Fruit fly (Drosophila melanogaster) whole organism, adult: ENCODE data around the gene Ifrd1.

ENCODE experiments used
- CG11617 ChIP-seq: fragments of 200-800 bp; sonication (Bioruptor generic); optimal IDR thresholded peaks from 2 replicates; lab custom pipeline; 2017; ENCODE audit warnings: mild to moderate bottlenecking, missing biosample characterization, missing genetic modification reagents, missing genetic modification characterization
- CG12768 ChIP-seq: fragments of 200-800 bp; sonication (Bioruptor generic); optimal IDR thresholded peaks from 2 replicates; lab custom pipeline; 2017; ENCODE audit warnings: missing biosample characterization, missing genetic modification characterization, mild to moderate bottlenecking, moderate library complexity, missing genetic modification reagents
- CG14711 ChIP-seq: fragments of 200-800 bp; sonication (Bioruptor generic); optimal IDR thresholded peaks from 2 replicates; lab custom pipeline; 2018; ENCODE audit warnings: missing biosample characterization, mild to moderate bottlenecking, missing genetic modification characterization, moderate library complexity
- CG1620 ChIP-seq: fragments of 200-800 bp; sonication (Bioruptor generic); optimal IDR thresholded peaks from 2 replicates; lab custom pipeline; 2016; ENCODE audit warnings: missing biosample characterization, missing genetic modification characterization
- CG33017 ChIP-seq: fragments of 200-800 bp; sonication (Bioruptor generic); optimal IDR thresholded peaks from 2 replicates; lab custom pipeline; 2018; ENCODE audit warnings: missing biosample characterization, mild to moderate bottlenecking, missing genetic modification characterization, moderate library complexity
- CG5204 ChIP-seq: fragments of 200-800 bp; sonication (Bioruptor generic); optimal IDR thresholded peaks from 2 replicates; lab custom pipeline; 2016; ENCODE audit warnings: missing biosample characterization, missing genetic modification characterization
- CG7045 ChIP-seq: fragments of 200-800 bp; sonication (Bioruptor generic); optimal IDR thresholded peaks from 2 replicates; lab custom pipeline; 2017; ENCODE audit warnings: missing biosample characterization, mild to moderate bottlenecking, missing genetic modification characterization
- CG7101 ChIP-seq: fragments of 200-800 bp; sonication (Bioruptor generic); optimal IDR thresholded peaks from 2 replicates; lab custom pipeline; 2018; ENCODE audit warnings: missing biosample characterization, mild to moderate bottlenecking, missing genetic modification characterization, moderate library complexity
- Clk ChIP-seq: fragments of 200-800 bp; sonication (Bioruptor generic); optimal IDR thresholded peaks from 2 replicates; lab custom pipeline; 2017; ENCODE audit warnings: missing biosample characterization, missing genetic modification characterization
- Crg-1 ChIP-seq: fragments of 200-800 bp; sonication (Bioruptor generic); optimal IDR thresholded peaks from 2 replicates; lab custom pipeline; 2016; ENCODE audit warnings: missing biosample characterization, missing genetic modification characterization
- Hr96 ChIP-seq: fragments of 200-800 bp; sonication (Bioruptor generic); optimal IDR thresholded peaks from 2 replicates; lab custom pipeline; 2016; ENCODE audit warnings: missing biosample characterization, missing genetic modification characterization
- Mnt ChIP-seq: fragments of 200-800 bp; sonication (Bioruptor generic); optimal IDR thresholded peaks from 2 replicates; lab custom pipeline; 2016; ENCODE audit warnings: missing biosample characterization, mild to moderate bottlenecking, missing genetic modification characterization
- bab1 ChIP-seq: fragments of 200-800 bp; sonication (Bioruptor generic); optimal IDR thresholded peaks from 3 replicates; lab custom pipeline; 2019; ENCODE audit warnings: missing biosample characterization, mild to moderate bottlenecking, missing genetic modification characterization, moderate library complexity
- cic ChIP-seq: fragments of 200-800 bp; sonication (Bioruptor generic); optimal IDR thresholded peaks from 2 replicates; lab custom pipeline; 2017; ENCODE audit warnings: missing biosample characterization, mild to moderate bottlenecking, missing genetic modification characterization, moderate library complexity
- cnc ChIP-seq, 2 experiments: fragments of >200 bp; optimal IDR thresholded peaks; 2 replicates each; lab custom pipeline; 2017
- kay ChIP-seq: fragments of 200-800 bp; sonication (Bioruptor generic); peaks from one replicate; lab custom pipeline; 2016; ENCODE audit warnings: missing biosample characterization, missing genetic modification characterization, borderline replicate concordance
- ovo ChIP-seq: fragments of 200-800 bp; sonication (Bioruptor generic); optimal IDR thresholded peaks from 2 replicates; lab custom pipeline; 2016; ENCODE audit warnings: missing biosample characterization, missing genetic modification characterization
- pad ChIP-seq: fragments of 200-800 bp; sonication (Bioruptor generic); optimal IDR thresholded peaks from 3 replicates; lab custom pipeline; 2017; ENCODE audit warnings: missing biosample characterization, missing genetic modification characterization, mild to moderate bottlenecking, moderate library complexity, missing genetic modification reagents
- tj ChIP-seq: fragments of 200-800 bp; sonication (Bioruptor generic); optimal IDR thresholded peaks from 3 replicates; lab custom pipeline; 2017; ENCODE audit warnings: missing biosample characterization, mild to moderate bottlenecking, missing genetic modification characterization, moderate library complexity
- toe ChIP-seq: fragments of 200-800 bp; sonication (Bioruptor generic); optimal IDR thresholded peaks from 2 replicates; lab custom pipeline; 2016; ENCODE audit warnings: missing biosample characterization, missing genetic modification characterization

Gene Ifrd1

DNA sequence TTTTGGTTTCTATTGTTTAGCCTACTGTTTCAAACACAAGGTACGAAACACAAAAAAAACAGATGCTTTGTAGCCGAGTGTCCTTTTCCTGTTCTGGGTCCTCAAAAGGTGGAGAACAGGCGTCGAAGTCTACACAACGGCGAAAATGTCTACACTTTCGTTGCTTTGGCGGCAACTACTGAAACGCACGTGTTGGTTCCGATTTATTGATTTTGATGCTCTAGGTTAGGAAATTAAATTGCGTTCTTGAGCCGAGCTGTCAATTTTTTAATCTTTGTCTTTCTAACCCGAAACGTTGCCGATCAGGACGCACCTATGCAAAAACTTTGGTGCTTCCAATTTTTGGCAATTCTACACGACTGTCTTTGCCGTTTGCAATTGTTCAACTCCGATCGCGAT, 561 bp downstream of the Ifrd1 start:
- TF ChIP-seq kay (GFP tag; lab: Kevin White, UChicago) (peak; percentile 46), bab1 (no peak), Mnt (peak; percentile 83)

DNA sequence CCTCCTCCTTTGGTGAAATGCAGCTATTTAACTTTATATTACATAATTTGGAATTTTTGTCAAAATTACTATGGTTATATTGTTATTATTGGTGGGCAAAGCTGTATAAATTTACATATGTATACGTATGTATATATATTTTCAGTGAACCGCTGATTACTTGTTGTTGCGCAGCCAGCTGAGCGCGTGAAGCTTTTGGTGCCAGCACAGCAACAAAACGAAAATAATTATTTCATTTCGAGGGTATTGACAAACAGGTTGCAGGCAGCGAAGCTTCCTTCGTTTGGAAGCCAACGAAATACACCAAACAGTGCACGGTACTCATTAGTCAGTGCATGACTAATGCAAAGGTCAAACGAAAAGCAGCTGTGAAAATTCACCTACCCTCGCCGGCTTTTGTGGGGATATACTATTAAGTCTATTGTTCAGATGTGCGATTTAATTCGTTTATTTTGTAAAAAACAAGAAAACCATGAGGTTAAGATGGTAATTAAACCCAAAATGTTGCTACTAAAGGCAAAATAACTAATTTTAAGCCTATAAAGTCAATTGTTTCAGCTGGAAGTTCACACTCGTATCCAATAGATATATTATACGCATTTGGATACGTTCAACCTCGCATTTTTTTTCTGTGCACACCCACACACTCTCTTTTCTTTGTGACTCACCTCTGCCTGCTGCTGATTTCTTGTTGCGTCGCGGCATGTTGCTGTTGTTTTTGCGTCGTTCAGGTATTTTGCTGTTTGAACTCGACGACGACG, 1.1 kb downstream of the Ifrd1 start:
- no peak for TF ChIP-seq Crg-1 (GFP tag; lab: Kevin White, UChicago)
- no peak for TF ChIP-seq CG14711 (tag; lab: Kevin White, UChicago)
- TF ChIP-seq Mnt: no peak
- peak; percentile 15 for TF ChIP-seq CG12768 (GFP tag; lab: Kevin White, UChicago)
- TF ChIP-seq bab1: no peak
- TF ChIP-seq CG5204 (GFP tag; lab: Kevin White, UChicago): no peak
- TF ChIP-seq pad: no peak
- TF ChIP-seq toe: no peak
- TF ChIP-seq CG33017 (tag; lab: Kevin White, UChicago): peak; percentile 50
- TF ChIP-seq kay (GFP tag; lab: Kevin White, UChicago): peak; percentile 96
- TF ChIP-seq tj (GFP tag; lab: Kevin White, UChicago): peak; percentile 16
- TF ChIP-seq CG7045: no peak
- no peak for TF ChIP-seq cic (GFP tag; lab: Kevin White, UChicago)
- peak; percentile 45 for TF ChIP-seq CG11617

DNA sequence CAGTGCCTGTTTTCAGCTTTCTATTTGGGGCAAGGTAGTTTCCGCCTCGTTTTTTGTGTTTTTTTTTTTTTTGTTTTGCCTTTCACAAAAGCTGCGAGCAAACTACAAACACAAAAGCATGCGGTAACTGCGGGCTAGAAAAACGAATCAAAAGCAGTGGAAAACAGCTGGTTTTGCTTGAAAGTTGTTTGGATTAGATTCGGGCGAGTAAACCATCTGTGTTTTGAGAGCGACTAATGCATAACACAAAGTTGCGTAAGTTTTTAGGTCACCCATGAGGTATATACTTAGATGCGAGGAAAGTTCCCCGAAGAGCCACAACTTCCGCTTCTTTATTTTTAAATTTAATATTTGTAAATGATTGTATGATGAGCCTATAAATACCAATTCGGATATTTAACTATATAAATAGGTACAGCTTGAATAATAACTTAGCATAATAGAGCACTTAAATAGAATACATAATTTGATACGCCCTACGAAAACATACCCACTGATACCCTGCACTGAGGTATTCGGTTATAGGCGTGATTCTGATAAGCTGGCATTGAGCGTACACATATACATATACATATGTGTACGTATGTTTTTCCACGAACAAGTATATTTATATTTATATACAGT, 1.9 kb downstream of the Ifrd1 start:
- TF ChIP-seq Mnt (no peak), CG14711 (tag; lab: Kevin White, UChicago) (no peak), CG7045 (no peak), kay (GFP tag; lab: Kevin White, UChicago) (no peak), pad (no peak), cic (GFP tag; lab: Kevin White, UChicago) (no peak), CG33017 (tag; lab: Kevin White, UChicago) (no peak), Clk (no peak), CG5204 (GFP tag; lab: Kevin White, UChicago) (no peak), CG7101 (tag; lab: Kevin White, UChicago) (no peak), ovo (GFP tag; lab: Kevin White, UChicago) (no peak), bab1 (no peak), cnc (optimal IDR thresholded peaks at IDR 0.05; lab: Kevin White, UChicago) (no peak), toe (no peak), Hr96 (GFP tag; lab: Kevin White, UChicago) (no peak)

DNA sequence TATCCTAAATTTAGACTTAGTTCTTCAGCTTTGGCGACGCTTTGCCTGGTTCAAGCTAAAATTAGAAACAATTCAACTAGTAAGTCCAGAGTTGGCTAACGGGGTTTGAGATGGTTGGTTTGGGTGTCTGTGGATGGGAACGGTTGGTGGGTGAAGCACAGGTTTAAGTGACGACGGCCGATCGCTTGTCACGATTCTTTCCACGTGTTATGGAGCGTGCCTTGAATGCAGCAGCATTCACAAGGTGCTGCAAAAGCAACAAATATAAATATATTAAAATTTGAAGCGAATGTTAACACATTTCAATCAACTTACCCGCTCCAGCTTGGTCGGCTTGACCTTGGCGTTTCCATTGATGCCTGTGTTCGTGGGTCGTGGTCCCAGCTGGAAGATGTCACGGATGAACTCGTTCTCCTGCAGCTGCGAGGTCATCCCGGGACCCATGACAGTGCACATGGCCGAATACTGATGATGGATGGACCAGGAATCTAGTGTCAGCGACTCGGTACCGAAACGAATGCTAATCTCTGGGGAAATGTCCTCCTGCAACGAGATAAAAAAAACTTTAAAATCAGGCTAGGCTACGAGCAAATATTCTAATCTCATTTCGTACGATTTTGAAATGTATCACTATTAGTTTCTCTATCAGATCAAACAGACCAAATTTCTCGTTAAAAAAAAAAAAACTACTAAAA, 5.1 kb downstream of the Ifrd1 start, which contains the start of gene CG8813:
Gene CG8813 (plus strand): TSS at position 645 of the 695 bp plus-strand sequence.
- TF ChIP-seq CG12768 (GFP tag; lab: Kevin White, UChicago) (no peak), Clk (no peak)

DNA sequence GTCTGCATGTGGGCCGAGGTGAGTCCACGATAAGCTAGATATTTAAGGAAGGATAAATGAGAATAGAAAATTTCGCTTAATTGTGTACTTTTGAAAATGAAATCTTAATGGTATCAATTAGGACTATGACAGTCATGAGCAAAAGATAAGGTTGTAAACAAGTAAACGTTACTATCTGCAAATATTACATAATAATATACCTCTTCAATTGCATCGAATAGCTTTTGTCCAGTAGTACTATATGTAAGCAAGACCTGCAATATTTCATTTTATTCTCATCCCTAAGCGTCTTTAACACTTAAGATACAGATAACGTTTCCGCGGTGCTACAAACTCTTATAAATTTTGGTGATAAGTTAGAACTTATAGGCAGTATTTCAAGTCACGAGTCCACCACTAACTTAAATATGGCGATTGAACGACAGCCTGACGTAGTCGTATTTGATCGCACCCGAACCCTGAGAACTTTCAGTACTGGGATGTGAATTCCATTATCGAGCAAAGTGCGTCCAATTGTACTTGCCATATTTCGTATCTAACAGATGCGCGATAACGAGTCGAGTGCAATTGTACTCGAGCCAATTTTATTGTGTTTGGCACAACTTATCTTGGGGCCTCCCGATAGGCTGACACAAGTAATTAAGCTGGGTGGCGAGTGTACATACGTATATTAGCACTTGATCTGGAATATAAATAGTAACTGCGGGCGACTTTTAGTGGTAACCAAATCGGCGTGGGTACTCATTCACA, 8.6 kb downstream of the Ifrd1 start:
- TF ChIP-seq CG7045 (no peak), cic (GFP tag; lab: Kevin White, UChicago) (peak; percentile 77), CG12768 (GFP tag; lab: Kevin White, UChicago) (no peak), pad (no peak), CG33017 (tag; lab: Kevin White, UChicago) (peak; percentile 23), ovo (GFP tag; lab: Kevin White, UChicago) (no peak), Hr96 (GFP tag; lab: Kevin White, UChicago) (peak; percentile 52), kay (GFP tag; lab: Kevin White, UChicago) (peak; percentile 81), CG14711 (tag; lab: Kevin White, UChicago) (no peak)

- TF ChIP-seq CG11617 (no peak), toe (no peak), CG1620 (GFP tag; lab: Kevin White, UChicago) (no peak), ovo (GFP tag; lab: Kevin White, UChicago) (no peak), Hr96 (GFP tag; lab: Kevin White, UChicago) (no peak), cic (GFP tag; lab: Kevin White, UChicago) (no peak), Mnt (no peak), tj (GFP tag; lab: Kevin White, UChicago) (no peak), CG33017 (tag; lab: Kevin White, UChicago) (no peak), kay (GFP tag; lab: Kevin White, UChicago) (peak; percentile 23), Clk (no peak), pad (no peak), cnc (optimal IDR thresholded peaks at IDR 0.05; lab: Kevin White, UChicago) (no peak), bab1 (no peak), CG7045 (peak; percentile 8), Crg-1 (GFP tag; lab: Kevin White, UChicago) (no peak), CG5204 (GFP tag; lab: Kevin White, UChicago) (no peak), CG7101 (tag; lab: Kevin White, UChicago) (peak; percentile 11), CG14711 (tag; lab: Kevin White, UChicago) (no peak), CG12768 (GFP tag; lab: Kevin White, UChicago) (peak; percentile 68)
Observed at dm6 chr2L:2864601-2865000, 9.7 kb downstream of the Ifrd1 start.
